Worm (Caenorhabditis elegans): ENCODE measurements around the gene ZK930.7.

DNA sequence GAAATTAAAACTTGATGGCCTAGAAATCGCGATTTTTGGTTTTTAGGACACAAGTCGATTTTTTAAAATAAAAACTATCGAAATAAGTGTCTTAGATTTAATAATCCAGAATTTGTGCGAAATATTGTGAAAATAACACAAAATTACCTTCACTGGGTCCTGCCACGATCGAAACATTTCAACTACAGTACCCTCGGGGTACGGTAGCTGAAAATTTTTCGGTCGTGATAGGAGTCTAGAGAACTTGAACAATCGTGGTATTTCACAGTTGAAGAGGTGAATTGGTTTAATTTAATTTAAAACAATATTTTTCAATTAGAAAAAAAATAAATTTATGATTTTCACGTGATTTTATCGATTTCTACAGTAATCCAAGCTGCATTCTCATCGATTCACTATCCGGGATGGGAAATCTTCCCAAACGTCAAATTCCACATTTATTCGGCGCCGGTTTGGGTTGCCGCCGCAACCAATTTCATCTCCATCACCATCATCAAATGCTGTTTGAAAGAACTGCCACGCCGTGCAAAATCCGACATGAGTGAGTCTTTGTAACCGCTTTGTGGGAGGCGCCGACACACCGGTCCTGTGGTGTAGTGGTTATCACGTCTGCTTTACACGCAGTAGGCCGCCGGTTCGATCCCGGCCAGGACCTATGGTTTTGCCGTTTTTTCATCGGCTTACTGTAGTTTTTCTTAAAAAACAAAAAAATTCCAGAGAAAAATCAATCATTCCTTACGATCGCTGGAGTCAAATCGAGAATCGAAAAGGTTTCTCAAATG is 44.6 kb downstream of the ZK930.7 start:
- TF ChIP-seq fkh-10 (GFP tag; optimal IDR thresholded peaks at IDR 0.05) (peak; percentile 49), ZK546.5 (tag; optimal IDR thresholded peaks at IDR 0.05) (no peak), attf-4 (tag; optimal IDR thresholded peaks at IDR 0.05) (no peak), ceh-44 (GFP tag; IDR thresholded peaks at IDR 0.05) (no peak), set-16 (GFP tag; IDR thresholded peaks at IDR 0.05) (no peak)

All from whole organism, L4 larva.